Fruit fly (Drosophila melanogaster) whole organism: ENCODE results near the gene Art1.

ENCODE experiments used
- CG8478 ChIP-seq: fragments of >200 bp; optimal IDR thresholded peaks from 2 replicates; lab custom pipeline; 2018; ENCODE audit warnings: inconsistent platforms
- Dll ChIP-seq: fragments of >200 bp; optimal IDR thresholded peaks from 2 replicates; lab custom pipeline; 2017
- EcR ChIP-seq, 2 experiments: fragments of >200 bp; optimal IDR thresholded peaks; 2 replicates each; lab custom pipeline; 2017; ENCODE audit warnings: missing biosample characterization in 2 of 2, missing genetic modification characterization in 2 of 2, missing genetic modification reagents in 2 of 2
- pan ChIP-seq: fragments of >200 bp; optimal IDR thresholded peaks from 2 replicates; lab custom pipeline; 2017
- psq ChIP-seq: fragments of >200 bp; optimal IDR thresholded peaks from 2 replicates; lab custom pipeline; 2017
- usp ChIP-seq: fragments of >200 bp; optimal IDR thresholded peaks from 2 replicates; lab custom pipeline; 2017; ENCODE audit warnings: missing biosample characterization, missing genetic modification characterization, mixed read lengths

Gene Art1

DNA sequence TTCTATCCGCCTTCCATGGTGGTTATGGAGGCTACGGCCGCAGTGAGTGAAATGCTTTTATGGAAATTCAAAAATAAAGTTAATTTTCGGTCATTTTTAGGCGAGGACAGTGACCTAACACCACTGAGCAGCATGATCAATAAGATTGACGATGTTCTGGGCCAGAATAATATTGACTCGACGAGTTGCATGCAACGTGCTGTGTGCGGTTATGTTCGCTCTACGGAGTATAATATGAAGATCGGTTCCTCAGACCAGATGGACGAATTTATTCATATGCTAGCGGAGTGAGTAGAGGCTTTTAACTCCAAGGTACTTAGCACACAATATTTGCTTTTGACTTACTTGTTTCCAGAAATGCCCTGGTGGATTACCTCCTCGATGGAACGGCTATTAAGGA lies 7.9 kb downstream of the Art1 start:
- no peak for TF ChIP-seq Dll
- no peak for TF ChIP-seq CG8478 (lab: Kevin White, UChicago)
- TF ChIP-seq usp (GFP tag; lab: Kevin White, UChicago), result no peak
- no peak for TF ChIP-seq psq
- TF ChIP-seq pan (lab: Kevin White, UChicago), result no peak
- TF ChIP-seq EcR (GFP tag; optimal IDR thresholded peaks at IDR 0.05; lab: Kevin White, UChicago), result no peak

DNA sequence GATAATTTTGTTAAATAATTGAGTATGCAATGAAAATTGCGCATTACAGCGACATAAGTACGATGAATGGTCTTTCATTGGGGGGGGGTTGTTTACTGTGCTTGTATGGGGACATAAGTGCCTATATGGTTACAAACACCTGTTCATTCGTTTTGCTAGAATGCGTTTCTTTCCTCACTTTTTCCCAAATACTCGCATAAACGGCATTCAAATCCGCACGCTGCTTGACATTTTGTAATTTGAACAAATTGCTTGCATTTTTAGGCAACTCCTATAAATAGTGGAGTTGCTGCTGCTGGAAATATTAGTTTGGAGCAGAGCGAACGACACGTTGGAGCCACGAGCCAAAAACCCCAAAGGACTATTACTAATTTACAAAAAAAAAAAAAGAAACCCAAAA lies 8.8 kb downstream of the Art1 start, which contains the start of gene Desi:
Gene Desi, plus strand, starts transcription at position 301 of the 400 bp plus-strand sequence.
- TF ChIP-seq psq, result no peak
- TF ChIP-seq pan (lab: Kevin White, UChicago), result no peak
- TF ChIP-seq usp (GFP tag; lab: Kevin White, UChicago), result no peak
- no peak for TF ChIP-seq EcR (GFP tag; optimal IDR thresholded peaks at IDR 0.05; lab: Kevin White, UChicago)
- TF ChIP-seq CG8478 (lab: Kevin White, UChicago), result no peak
- TF ChIP-seq Dll, result no peak

DNA sequence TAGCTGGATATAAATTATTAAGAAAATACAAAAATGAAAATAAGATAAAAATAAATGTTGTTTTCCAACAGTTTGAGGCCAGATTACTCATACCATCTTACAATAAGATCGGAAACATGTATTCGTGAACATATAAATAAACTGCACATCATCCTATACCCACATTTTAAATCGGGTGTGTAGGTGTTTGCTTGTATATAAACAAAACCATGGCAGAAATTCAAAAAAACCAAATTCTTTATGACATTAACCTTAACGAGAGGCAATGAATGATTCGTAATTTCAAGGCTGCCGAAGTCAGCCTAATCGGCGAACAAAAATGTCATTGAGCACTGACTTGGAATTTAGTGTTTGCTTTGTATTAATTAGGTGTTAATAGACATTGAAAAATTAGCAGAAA lies 9.9 kb downstream of the Art1 start:
- TF ChIP-seq usp (GFP tag; lab: Kevin White, UChicago), result no peak

DNA sequence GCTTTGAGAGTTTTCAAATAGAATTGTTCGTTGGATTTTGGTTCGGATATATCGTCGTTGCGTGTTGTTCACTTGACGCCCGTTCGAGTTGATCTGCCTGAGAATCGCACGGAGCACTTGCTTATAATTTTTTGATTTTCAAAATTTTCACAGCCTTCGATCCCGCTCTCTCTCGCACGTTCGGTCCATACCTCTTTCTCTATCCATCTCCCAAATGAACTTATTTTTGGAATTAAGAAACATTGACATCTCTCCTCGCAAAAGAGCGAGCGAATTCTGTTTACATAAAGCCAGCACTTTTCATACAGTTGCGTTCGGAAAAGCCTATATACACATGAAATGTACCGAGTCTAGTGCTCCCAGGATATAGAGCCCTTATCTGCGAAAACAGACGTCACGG lies 10.8 kb downstream of the Art1 start, which contains the start of the genes CG45076, CG45078 and fau:
Gene CG45076, minus strand, starts transcription at position 101 of the 400 bp plus-strand sequence.
Gene CG45078, minus strand, starts transcription at position 101 of the 400 bp plus-strand sequence.
Gene fau, minus strand, starts transcription at position 101 of the 400 bp plus-strand sequence.
- no peak for TF ChIP-seq CG8478 (lab: Kevin White, UChicago)
- no peak for TF ChIP-seq pan (lab: Kevin White, UChicago)
- no peak for TF ChIP-seq usp (GFP tag; lab: Kevin White, UChicago)
- TF ChIP-seq psq, result no peak
- no peak for TF ChIP-seq EcR (GFP tag; optimal IDR thresholded peaks at IDR 0.05; lab: Kevin White, UChicago)
- TF ChIP-seq Dll, result no peak

DNA sequence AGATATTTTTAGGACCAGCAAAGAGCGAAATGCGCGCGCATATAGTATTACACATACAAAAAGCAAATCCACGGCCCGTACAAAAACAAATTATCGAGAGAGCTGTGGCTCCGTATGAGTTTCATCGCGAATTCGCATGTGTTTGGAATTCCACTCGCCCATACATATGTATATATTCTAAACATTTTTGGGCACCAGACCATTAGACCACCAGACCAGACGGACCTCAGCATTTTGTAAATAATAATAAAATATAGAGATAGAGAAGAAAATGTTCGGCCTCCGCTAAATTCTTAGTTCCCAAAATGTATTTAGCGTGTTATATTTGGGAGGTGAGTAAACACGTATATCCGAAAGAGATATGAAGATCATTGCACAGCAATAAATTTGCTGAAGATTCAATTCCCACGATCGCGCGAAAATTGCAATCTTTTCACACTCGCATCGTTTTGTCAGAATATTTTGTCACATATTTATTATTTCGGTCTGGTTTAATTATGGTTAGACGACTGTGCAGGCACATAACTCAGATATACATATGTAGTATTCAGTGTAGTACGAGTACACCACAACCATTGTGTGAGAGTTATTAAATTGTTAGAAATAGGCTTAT lies 11.9 kb downstream of the Art1 start:
- no peak for TF ChIP-seq EcR (GFP tag; optimal IDR thresholded peaks at IDR 0.05; lab: Kevin White, UChicago)
- TF ChIP-seq CG8478 (lab: Kevin White, UChicago), result no peak
- TF ChIP-seq Dll, result no peak
- no peak for TF ChIP-seq psq
- TF ChIP-seq usp (GFP tag; lab: Kevin White, UChicago), result no peak
- no peak for TF ChIP-seq pan (lab: Kevin White, UChicago)

DNA sequence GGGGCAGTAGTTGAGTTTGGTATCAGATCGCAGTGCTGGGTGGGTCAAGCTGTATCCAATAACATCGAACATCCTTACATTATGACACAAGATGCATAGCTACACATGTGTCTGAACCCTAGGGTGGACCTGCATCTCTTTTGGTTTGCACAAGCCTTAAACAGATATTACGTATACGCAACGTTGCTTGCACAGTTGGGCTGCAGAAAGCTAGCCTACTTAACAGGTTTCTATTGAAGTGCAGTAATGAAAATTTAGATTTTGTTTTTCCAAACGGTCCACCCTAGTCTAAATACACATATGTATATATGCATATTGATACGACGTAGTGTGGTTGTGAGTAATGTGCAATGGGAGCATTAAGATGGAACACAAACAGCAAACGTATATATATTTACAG lies 12.8 kb downstream of the Art1 start:
- TF ChIP-seq psq (no peak), EcR (GFP tag; optimal IDR thresholded peaks at IDR 0.05; lab: Kevin White, UChicago) (no peak), pan (lab: Kevin White, UChicago) (no peak), usp (GFP tag; lab: Kevin White, UChicago) (no peak), CG8478 (lab: Kevin White, UChicago) (no peak), Dll (no peak)

DNA sequence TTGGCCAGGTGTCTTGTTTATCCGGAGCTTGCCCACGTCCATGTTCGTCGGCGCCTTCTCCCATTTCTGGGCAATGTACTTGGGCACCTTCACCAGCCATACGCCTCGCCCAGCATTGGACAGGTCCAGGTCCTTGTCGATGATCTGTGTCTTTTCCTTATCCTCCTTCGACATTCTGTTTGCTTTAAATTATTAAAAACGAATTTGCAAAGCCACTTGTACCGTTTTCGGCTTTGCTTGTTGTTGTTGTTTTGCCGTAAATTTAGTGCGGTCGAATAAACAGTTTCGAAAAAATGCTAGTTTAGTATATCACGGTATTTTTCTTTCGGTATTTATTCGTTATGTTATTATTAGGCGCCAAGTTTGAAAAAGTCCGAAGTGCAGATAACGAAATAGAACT lies 20.5 kb downstream of the Art1 start, which contains the start of gene TfIIFbeta:
Gene TfIIFbeta, minus strand, starts transcription at position 279 of the 400 bp plus-strand sequence.
- no peak for TF ChIP-seq pan (lab: Kevin White, UChicago)
- no peak for TF ChIP-seq CG8478 (lab: Kevin White, UChicago)
- TF ChIP-seq usp (GFP tag; lab: Kevin White, UChicago), result no peak
- TF ChIP-seq Dll, result no peak
- TF ChIP-seq EcR (GFP tag; optimal IDR thresholded peaks at IDR 0.05; lab: Kevin White, UChicago), result no peak
- TF ChIP-seq psq, result no peak

DNA sequence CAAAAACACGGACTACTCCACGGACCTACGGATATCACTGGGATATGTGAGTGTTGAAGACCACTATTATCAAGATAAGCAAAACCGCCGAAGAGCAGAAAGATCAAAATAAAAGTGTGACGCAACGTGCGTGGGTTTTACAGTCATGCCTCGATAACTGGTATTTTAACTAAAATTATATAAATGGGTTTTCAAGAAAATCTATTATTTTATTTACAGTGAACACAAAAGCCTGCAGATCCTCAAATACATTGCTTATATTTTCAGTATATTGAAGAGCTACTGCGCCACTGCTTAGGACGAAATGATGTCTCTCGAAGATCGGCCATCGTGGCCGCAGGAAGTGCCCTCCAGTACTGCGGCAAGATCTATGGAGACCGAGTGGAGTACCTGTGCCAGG lies 26.0 kb downstream of the Art1 start:
- TF ChIP-seq EcR (GFP tag; optimal IDR thresholded peaks at IDR 0.05; lab: Kevin White, UChicago) (no peak), psq (no peak), CG8478 (lab: Kevin White, UChicago) (no peak)

DNA sequence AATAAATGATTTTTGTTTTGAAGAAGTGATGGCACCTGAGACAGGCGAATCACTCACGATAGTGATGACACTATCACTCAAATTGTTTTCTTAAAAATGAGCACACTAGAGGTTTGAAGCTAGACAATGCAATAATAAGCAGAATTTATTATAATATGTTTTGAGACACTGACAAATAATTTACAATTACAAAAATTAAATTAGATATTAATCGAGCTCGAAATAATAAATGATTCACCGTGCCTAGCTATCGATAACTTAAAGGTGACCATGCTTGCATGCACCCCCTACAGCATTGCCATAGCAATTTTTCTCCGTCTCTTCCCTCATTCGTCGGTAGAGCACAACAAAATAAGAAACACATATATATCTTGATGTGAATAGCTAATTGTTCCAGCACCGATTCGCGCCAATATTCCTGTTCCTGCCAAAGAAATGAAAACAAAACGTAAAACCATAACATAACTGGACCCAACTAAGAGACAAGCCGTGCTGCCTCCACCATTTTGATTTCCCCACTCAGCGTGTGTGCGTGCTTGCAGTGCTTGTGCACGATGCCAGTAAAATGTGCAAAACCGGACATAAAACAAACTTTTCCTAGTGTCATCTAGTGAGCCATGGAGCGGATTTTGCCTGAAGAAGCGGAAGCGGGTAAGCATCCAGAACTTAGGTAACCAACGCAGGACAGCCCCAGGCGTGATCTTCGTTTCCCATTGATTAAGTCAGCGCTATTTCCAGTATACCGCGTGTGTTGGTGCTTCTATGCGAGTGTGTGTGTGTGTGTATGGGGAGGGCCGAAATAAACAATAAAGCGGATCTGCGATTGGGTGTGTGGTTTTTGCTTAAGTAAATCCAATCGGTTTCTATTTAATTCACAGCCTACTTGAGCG lies 26.8 kb downstream of the Art1 start, which contains the start of the genes MED7 and Cap-H2:
Gene MED7, minus strand, starts transcription at position 67 of the 890 bp plus-strand sequence.
Gene Cap-H2, plus strand, starts transcription at position 345 of the 890 bp plus-strand sequence.
- TF ChIP-seq usp (GFP tag; lab: Kevin White, UChicago) (no peak), EcR (GFP tag; optimal IDR thresholded peaks at IDR 0.05; lab: Kevin White, UChicago) (no peak), CG8478 (lab: Kevin White, UChicago) (no peak), psq (peak; percentile 6), pan (lab: Kevin White, UChicago) (no peak), Dll (no peak)

DNA sequence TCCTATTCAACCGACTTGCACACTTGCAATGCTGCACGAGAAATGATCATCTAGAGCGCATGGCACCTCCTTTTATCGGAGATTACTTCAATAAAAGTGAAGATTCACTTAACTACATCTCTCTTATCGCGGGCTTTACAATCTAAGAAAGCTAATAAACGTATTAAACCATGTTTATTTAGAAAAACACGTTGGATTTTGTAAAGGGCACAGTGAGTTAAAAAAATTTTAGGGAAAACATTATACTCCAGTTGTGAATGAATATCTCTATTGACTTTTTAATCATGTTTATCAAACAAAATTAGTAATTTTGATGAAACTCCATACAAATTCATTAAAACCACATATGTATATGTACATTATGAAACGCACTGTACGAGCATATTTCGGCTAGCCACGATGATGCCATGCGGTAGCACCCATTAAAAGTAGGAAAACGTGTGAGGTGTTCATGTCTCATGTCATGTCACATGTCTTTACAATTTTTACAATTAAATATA lies 28.6 kb downstream of the Art1 start, which contains the start of gene CG31272:
Gene CG31272, minus strand, starts transcription at position 51 of the 500 bp plus-strand sequence.
- TF ChIP-seq pan (lab: Kevin White, UChicago) (no peak), psq (no peak), CG8478 (lab: Kevin White, UChicago) (no peak)

DNA sequence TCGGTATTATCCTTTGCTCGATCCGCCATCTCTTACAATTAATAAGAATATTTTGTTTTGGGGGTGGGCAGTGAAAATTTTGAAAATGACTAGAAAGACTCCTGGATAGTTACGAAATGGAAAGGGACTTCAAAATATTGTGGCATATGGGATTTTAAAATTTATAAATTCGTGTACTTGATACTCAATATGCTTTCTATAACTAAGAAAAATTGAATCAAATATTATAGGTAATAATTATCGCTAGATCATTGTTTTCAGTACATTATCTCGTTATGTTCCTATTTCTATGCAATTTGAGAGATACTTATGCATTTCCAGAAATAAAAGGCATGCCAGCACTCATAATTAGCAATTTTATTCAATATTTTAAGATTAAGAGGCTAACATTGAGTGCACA lies 32.5 kb downstream of the Art1 start, which contains the start of gene CG14691:
Gene CG14691, minus strand, starts transcription at position 101 of the 400 bp plus-strand sequence.
- TF ChIP-seq psq, result no peak
- no peak for TF ChIP-seq EcR (GFP tag; optimal IDR thresholded peaks at IDR 0.05; lab: Kevin White, UChicago)
- no peak for TF ChIP-seq Dll
- no peak for TF ChIP-seq pan (lab: Kevin White, UChicago)
- TF ChIP-seq CG8478 (lab: Kevin White, UChicago), result no peak
- TF ChIP-seq usp (GFP tag; lab: Kevin White, UChicago), result no peak
